Worm (Caenorhabditis elegans) whole organism, young adult: Measurements from ENCODE around the gene hsp-110.

Experiments
- B0035.1 ChIP-seq: sonication (generic microtip); optimal IDR thresholded peaks from 2 replicates; lab custom pipeline; 2016; ENCODE audit warnings: missing genetic modification characterization, mild to moderate bottlenecking, missing compliant biosample characterization, missing genotype, missing genetic modification reagents
- D2030.7 ChIP-seq: fragments of 200-800 bp; sonication (Bioruptor generic); IDR thresholded peaks from 2 replicates; pipeline ENCODE4 v1.3.6; 2022; ENCODE audit warnings: missing genetic modification reagents, missing genetic modification characterization, missing compliant biosample characterization
- F33H1.4 ChIP-seq: fragments of 200-800 bp; sonication (Bioruptor generic); IDR thresholded peaks from 2 replicates; pipeline ENCODE4 v1.3.6; 2022; ENCODE audit warnings: missing genetic modification reagents, missing genetic modification characterization, missing compliant biosample characterization
- F39B2.1 ChIP-seq: fragments of 200-800 bp; sonication (Bioruptor generic); IDR thresholded peaks from 2 replicates; pipeline ENCODE4 v1.3.6; 2022; ENCODE audit warnings: missing genetic modification reagents, missing genetic modification characterization, missing compliant biosample characterization
- T07F8.4 ChIP-seq: sonication (generic microtip); optimal IDR thresholded peaks from 2 replicates; lab custom pipeline; 2016; ENCODE audit warnings: mild to moderate bottlenecking, missing genetic modification characterization, moderate library complexity, missing compliant biosample characterization
- Y53G8AR.9 ChIP-seq: fragments of 200-800 bp; sonication (Bioruptor generic); conservative IDR thresholded peaks from 2 replicates; pipeline ENCODE4 v1.3.6; 2022; ENCODE audit warnings: missing genetic modification reagents, missing genetic modification characterization, missing compliant biosample characterization
- ZK185.1 ChIP-seq: sonication (generic microtip); optimal IDR thresholded peaks from 2 replicates; lab custom pipeline; 2016; ENCODE audit warnings: mild to moderate bottlenecking, missing genetic modification characterization, missing compliant biosample characterization; ENCODE audit not compliant: poor library complexity, severe bottlenecking
- aptf-2 ChIP-seq: fragments of 200-800 bp; sonication (Bioruptor generic); conservative IDR thresholded peaks from 2 replicates; pipeline ENCODE4 v1.3.6; 2022; ENCODE audit warnings: missing genetic modification reagents, missing genetic modification characterization, missing compliant biosample characterization
- attf-3 ChIP-seq: fragments of 200-800 bp; sonication (Bioruptor generic); conservative IDR thresholded peaks from 2 replicates; pipeline ENCODE4 v1.3.6; 2022; ENCODE audit warnings: missing genetic modification reagents, missing genetic modification characterization, missing compliant biosample characterization
- cebp-1 ChIP-seq, 2 experiments: fragments of 200-800 bp in 1 of 2; sonication (Bioruptor generic) in 1 of 2; sonication (generic microtip) in 1 of 2; IDR thresholded peaks in 1 of 2; optimal IDR thresholded peaks in 1 of 2; 2 replicates each; pipeline versions ENCODE4 v1.3.6 to Lab custom; 2017 to 2022; ENCODE audit warnings: missing compliant biosample characterization in 2 of 2, missing genetic modification characterization in 2 of 2, mild to moderate bottlenecking in 1 of 2, missing genetic modification reagents in 1 of 2, moderate library complexity in 1 of 2
- ceh-40 ChIP-seq: fragments of 200-800 bp; sonication (Bioruptor generic); IDR thresholded peaks from 2 replicates; pipeline ENCODE4 v1.3.6; 2022; ENCODE audit warnings: missing genetic modification characterization, missing compliant biosample characterization
- ceh-58 ChIP-seq: fragments of 200-800 bp; sonication (Bioruptor generic); IDR thresholded peaks from 2 replicates; pipeline ENCODE4 v1.3.6; 2022; ENCODE audit warnings: missing genetic modification characterization, missing compliant biosample characterization
- dox-1 ChIP-seq: fragments of 200-800 bp; sonication (Bioruptor generic); IDR thresholded peaks from 2 replicates; pipeline ENCODE4 v1.3.6; 2022; ENCODE audit warnings: missing genetic modification reagents, missing genetic modification characterization, missing compliant biosample characterization
- dpff-1 ChIP-seq: sonication (generic microtip); optimal IDR thresholded peaks from 2 replicates; lab custom pipeline; 2017; ENCODE audit warnings: mild to moderate bottlenecking, missing genetic modification characterization, missing compliant biosample characterization
- egl-18 ChIP-seq: fragments of 200-800 bp; sonication (Bioruptor generic); IDR thresholded peaks from 2 replicates; pipeline ENCODE4 v1.3.6; 2022; ENCODE audit warnings: missing genetic modification reagents, missing genetic modification characterization, missing compliant biosample characterization
- hlh-26 ChIP-seq: fragments of 200-800 bp; sonication (Bioruptor generic); conservative IDR thresholded peaks from 2 replicates; pipeline ENCODE4 v1.3.6; 2022; ENCODE audit warnings: missing genetic modification reagents, missing genetic modification characterization, missing compliant biosample characterization
- hmg-20 ChIP-seq: fragments of 200-800 bp; sonication (Bioruptor generic); IDR thresholded peaks from 2 replicates; pipeline ENCODE4 v1.3.6; 2022; ENCODE audit warnings: missing genetic modification reagents, missing genetic modification characterization, missing compliant biosample characterization
- lin-26 ChIP-seq: fragments of 200-800 bp; sonication (Bioruptor generic); IDR thresholded peaks from 2 replicates; pipeline ENCODE4 v1.3.6; 2022; ENCODE audit warnings: missing genetic modification reagents, missing genetic modification characterization, missing compliant biosample characterization
- lsl-1 ChIP-seq: fragments of 200-800 bp; sonication (Bioruptor generic); optimal IDR thresholded peaks from 2 replicates; lab custom pipeline; 2018; ENCODE audit warnings: mild to moderate bottlenecking, missing genetic modification characterization, moderate library complexity, missing compliant biosample characterization
- madf-6 ChIP-seq: fragments of 200-800 bp; sonication (Bioruptor generic); IDR thresholded peaks from 2 replicates; pipeline ENCODE4 v1.3.6; 2022; ENCODE audit warnings: missing genetic modification reagents, missing genetic modification characterization, missing compliant biosample characterization
- madf-8 ChIP-seq: fragments of 200-800 bp; sonication (Bioruptor generic); conservative IDR thresholded peaks from 2 replicates; pipeline ENCODE4 v1.3.6; 2022; ENCODE audit warnings: missing genetic modification reagents, missing genetic modification characterization, missing compliant biosample characterization
- nfya-1 ChIP-seq: sonication (generic microtip); optimal IDR thresholded peaks from 2 replicates; lab custom pipeline; 2017; ENCODE audit warnings: antibody characterized with exemption, missing compliant biosample characterization, missing genetic modification characterization, borderline replicate concordance; ENCODE audit not compliant: insufficient read depth
- nfyb-1 ChIP-seq: fragments of 200-800 bp; sonication (Bioruptor generic); IDR thresholded peaks from 2 replicates; pipeline ENCODE4 v1.3.6; 2022; ENCODE audit warnings: missing genetic modification reagents, missing genetic modification characterization, missing compliant biosample characterization
- pbrm-1 ChIP-seq: fragments of 200-800 bp; sonication (Bioruptor generic); IDR thresholded peaks from 2 replicates; pipeline ENCODE4 v1.3.6; 2022; ENCODE audit warnings: missing genetic modification reagents, missing genetic modification characterization, missing compliant biosample characterization
- sdz-38 ChIP-seq: sonication (generic microtip); optimal IDR thresholded peaks from 2 replicates; lab custom pipeline; 2016; ENCODE audit warnings: missing genotype, missing genetic modification characterization, missing compliant biosample characterization
- snpc-4 ChIP-seq, 5 experiments: fragments of 150-350 bp in 1 of 5; sonication (generic microtip) in 4 of 5; optimal IDR thresholded peaks; 2 replicates each; lab custom pipeline; 2014 to 2018; ENCODE audit warnings: missing genetic modification characterization in 5 of 5, missing biosample characterization in 3 of 5, antibody characterized with exemption in 2 of 5, mild to moderate bottlenecking in 2 of 5, missing compliant biosample characterization in 2 of 5, missing genotype in 2 of 5, moderate library complexity in 2 of 5, missing genetic modification reagents in 1 of 5
- sptf-2 ChIP-seq: fragments of 200-800 bp; sonication (Bioruptor generic); optimal IDR thresholded peaks from 2 replicates; lab custom pipeline; 2018; ENCODE audit warnings: mild to moderate bottlenecking, missing genetic modification characterization, missing compliant biosample characterization
- tbp1 ChIP-seq: fragments of 200-800 bp; sonication (Bioruptor generic); optimal IDR thresholded peaks from 2 replicates; lab custom pipeline; 2018; ENCODE audit warnings: mild to moderate bottlenecking, missing genetic modification characterization, missing compliant biosample characterization
- xnd-1 ChIP-seq: sonication (generic microtip); optimal IDR thresholded peaks from 2 replicates; lab custom pipeline; 2016; ENCODE audit warnings: missing genotype, missing genetic modification reagents, missing genetic modification characterization, missing compliant biosample characterization
- zim-3 ChIP-seq: sonication (generic microtip); optimal IDR thresholded peaks from 2 replicates; lab custom pipeline; 2017; ENCODE audit warnings: mild to moderate bottlenecking, missing genetic modification characterization, moderate library complexity, missing compliant biosample characterization
- ztf-18 ChIP-seq: sonication (generic microtip); optimal IDR thresholded peaks from 2 replicates; lab custom pipeline; 2016; ENCODE audit warnings: missing genotype, mild to moderate bottlenecking, missing genetic modification characterization, missing compliant biosample characterization
- ztf-22 ChIP-seq: fragments of 200-800 bp; sonication (Bioruptor generic); optimal IDR thresholded peaks from 2 replicates; lab custom pipeline; 2018; ENCODE audit warnings: mild to moderate bottlenecking, missing genetic modification characterization, moderate library complexity, missing compliant biosample characterization
- ztf-25 ChIP-seq: fragments of 200-800 bp; sonication (Bioruptor generic); IDR thresholded peaks from 2 replicates; pipeline ENCODE4 v1.3.6; 2022; ENCODE audit warnings: missing genetic modification reagents, missing genetic modification characterization, missing compliant biosample characterization
- ztf-6 ChIP-seq: fragments of 200-800 bp; sonication (Bioruptor generic); IDR thresholded peaks from 2 replicates; pipeline ENCODE4 v1.3.6; 2022; ENCODE audit warnings: missing genetic modification reagents, missing genetic modification characterization, missing compliant biosample characterization

hsp-110 gene

DNA sequence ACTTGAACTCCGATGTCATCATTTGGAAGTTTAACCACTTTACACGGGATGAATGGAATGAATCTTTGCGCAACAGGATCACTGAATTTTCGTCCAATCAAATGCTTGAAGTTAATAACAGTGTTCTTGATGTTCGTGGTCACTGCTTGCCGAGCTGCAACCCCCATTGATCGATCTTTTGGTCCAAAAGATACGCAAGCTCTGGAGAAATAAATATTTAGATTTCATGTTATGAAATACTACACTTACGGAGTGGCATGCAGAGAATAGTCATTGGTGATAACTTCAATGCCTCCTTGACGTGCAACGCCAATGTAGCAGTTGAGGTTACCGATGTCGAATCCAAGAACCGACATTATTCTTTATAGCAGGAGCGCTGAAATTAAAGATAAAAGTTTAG, at the start of gene hsp-110:
Gene hsp-110 (minus strand): TSS at position 376 of the 400 bp plus-strand sequence.
- TF ChIP-seq sptf-2 (GFP tag; lab: Kevin White, UChicago) (peak; percentile 75), lin-26 (GFP tag; lab: Robert Waterston, UW) (peak; percentile 67), dox-1 (GFP tag; lab: Robert Waterston, UW) (peak; percentile 82; the same call in 1 of the 2 replicates), snpc-4 (GFP tag; optimal IDR thresholded peaks at IDR 0.05; lab: Kevin White, UChicago) (no peak), snpc-4 (tag; optimal IDR thresholded peaks at IDR 0.05; lab: Kevin White, UChicago) (peak in 1 of 4 experiments; percentile 18), ceh-58 (GFP tag; lab: Robert Waterston, UW) (no peak), pbrm-1 (0 out of 2 replicates have a peak, but pooled peaks have one; percentile 12), egl-18 (GFP tag; lab: Robert Waterston, UW) (no peak), ztf-25 (GFP tag; lab: Robert Waterston, UW) (peak; percentile 18; the same call in 1 of the 2 replicates), ceh-40 (peak; percentile 44; the same call in 1 of the 2 replicates), ztf-18 (peak; percentile 24)

ce11 chrIII:8494708-8495107, 48.0 kb upstream of the hsp-110 start, which contains the start of gene pac-1:
Gene pac-1, plus strand, starts transcription at chrIII:8495008.
- TF ChIP-seq ZK185.1 (tag; lab: Kevin White, UChicago) (no peak), ztf-6 (no peak), nfyb-1 (GFP tag; lab: Robert Waterston, UW) (no peak), dox-1 (GFP tag; lab: Robert Waterston, UW) (no peak), B0035.1 (no peak), sdz-38 (tag; lab: Kevin White, UChicago) (no peak), F39B2.1 (no peak), hmg-20 (GFP tag; lab: Robert Waterston, UW) (no peak), F33H1.4 (GFP tag; lab: Robert Waterston, UW) (no peak), ztf-22 (GFP tag; lab: Kevin White, UChicago) (no peak), aptf-2 (GFP tag; lab: Robert Waterston, UW) (no peak), zim-3 (tag; lab: Kevin White, UChicago) (no peak), hlh-26 (no peak)
- TF ChIP-seq, all 124 proteins: peak for 0

ce11 chrIII:8491945-8492344, 45.2 kb upstream of the hsp-110 start:
- peak; percentile 55 for TF ChIP-seq xnd-1
- TF ChIP-seq madf-8 (GFP tag; lab: Robert Waterston, UW), result peak; percentile 54
- peak; percentile 47; the same call in 1 of the 2 replicates for TF ChIP-seq D2030.7
- peak; percentile 54; the same call in 1 of the 2 replicates for TF ChIP-seq Y53G8AR.9
- TF ChIP-seq madf-6 (GFP tag; lab: Robert Waterston, UW), result peak; percentile 83
- peak; percentile 87 for TF ChIP-seq lsl-1 (GFP tag; lab: Kevin White, UChicago)
- no peak for TF ChIP-seq T07F8.4
- no peak for TF ChIP-seq tbp1 (GFP tag; lab: Kevin White, UChicago)
- peak; percentile 82 for TF ChIP-seq F33H1.4 (GFP tag; lab: Robert Waterston, UW)

DNA sequence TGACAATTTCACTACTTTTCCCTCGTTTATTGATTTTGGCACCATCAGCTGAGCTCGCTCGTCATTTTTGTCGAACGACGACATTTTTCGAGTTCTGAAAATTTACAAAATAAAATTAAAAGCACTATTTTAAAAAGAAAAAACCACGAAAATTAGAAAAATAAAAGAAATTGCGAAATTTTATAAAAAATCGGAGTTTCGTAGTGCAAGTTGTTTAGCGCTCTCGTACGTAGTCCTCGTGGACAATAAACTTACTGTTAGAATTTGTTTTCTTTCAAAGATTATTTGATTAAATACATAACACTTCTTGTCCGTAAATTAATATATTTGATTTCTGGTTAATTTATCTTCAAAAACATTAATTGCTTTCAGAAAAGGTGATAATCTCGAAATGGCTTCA, 43.5 kb upstream of the hsp-110 start, which contains the start of the genes ess-2 and F42H10.2:
Gene ess-2 (minus strand): TSS at position 99 of the 400 bp plus-strand sequence.
Gene F42H10.2 (plus strand): TSS at position 367 of the 400 bp plus-strand sequence.
- no peak for TF ChIP-seq dpff-1 (tag; lab: Kevin White, UChicago)
- peak; percentile 92 for TF ChIP-seq attf-3 (GFP tag; lab: Robert Waterston, UW)
- TF ChIP-seq nfya-1 (tag; lab: Kevin White, UChicago), result no peak
- peak; percentile 89 for TF ChIP-seq cebp-1 (GFP tag; IDR thresholded peaks at IDR 0.05; lab: Robert Waterston, UW)
- TF ChIP-seq cebp-1 (tag; optimal IDR thresholded peaks at IDR 0.05; lab: Kevin White, UChicago), result peak; percentile 95
